Worm (Caenorhabditis elegans) whole organism, mixed stage, embryonic: ENCODE measurements around the gene sre-21.

Experiments used
- M03D4.4 ChIP-seq: sonication (generic microtip); optimal IDR thresholded peaks from 2 replicates; lab custom pipeline; 2017; ENCODE audit warnings: mild to moderate bottlenecking, missing genetic modification characterization, missing compliant biosample characterization
- elt-1 ChIP-seq: sonication (generic microtip); optimal IDR thresholded peaks from 2 replicates; lab custom pipeline; 2017; ENCODE audit warnings: missing genetic modification characterization, mild to moderate bottlenecking, missing compliant biosample characterization, antibody characterized with exemption, moderate library complexity, borderline replicate concordance; ENCODE audit not compliant: insufficient read depth
- lin-13 ChIP-seq: fragments of 150-350 bp; optimal IDR thresholded peaks from 2 replicates; lab custom pipeline; 2014; ENCODE audit warnings: missing biosample characterization, missing genetic modification characterization
- lsy-2 ChIP-seq: fragments of 150-350 bp; optimal IDR thresholded peaks from 2 replicates; lab custom pipeline; 2014; ENCODE audit warnings: missing biosample characterization, missing genetic modification characterization
- mab-5 ChIP-seq: fragments of 150-350 bp; optimal IDR thresholded peaks from 2 replicates; lab custom pipeline; 2014; ENCODE audit warnings: missing biosample characterization, missing genetic modification characterization
- nhr-28 ChIP-seq: fragments of 150-350 bp; optimal IDR thresholded peaks from 2 replicates; lab custom pipeline; 2014; ENCODE audit warnings: missing biosample characterization, missing genetic modification characterization
- nhr-76 ChIP-seq: sonication (generic microtip); optimal IDR thresholded peaks from 2 replicates; lab custom pipeline; 2017; ENCODE audit warnings: missing biosample characterization, missing genetic modification characterization
- pha-4 ChIP-seq: fragments of 150-350 bp; optimal IDR thresholded peaks from 2 replicates; lab custom pipeline; 2018; ENCODE audit warnings: missing biosample characterization, missing genetic modification reagents, missing genetic modification characterization
- snpc-4 ChIP-seq: fragments of 150-350 bp; optimal IDR thresholded peaks from 2 replicates; lab custom pipeline; 2014; ENCODE audit warnings: missing biosample characterization, missing genetic modification characterization
- unc-39 ChIP-seq: fragments of 150-350 bp; optimal IDR thresholded peaks from 2 replicates; lab custom pipeline; 2014; ENCODE audit warnings: missing biosample characterization, missing genetic modification characterization
- unc-62 ChIP-seq: fragments of 150-350 bp; optimal IDR thresholded peaks from 2 replicates; lab custom pipeline; 2014; ENCODE audit warnings: missing biosample characterization, missing genetic modification reagents, missing genetic modification characterization
- zip-8 ChIP-seq: fragments of 150-350 bp; optimal IDR thresholded peaks from 2 replicates; lab custom pipeline; 2014; ENCODE audit warnings: missing biosample characterization, missing genetic modification characterization

DNA sequence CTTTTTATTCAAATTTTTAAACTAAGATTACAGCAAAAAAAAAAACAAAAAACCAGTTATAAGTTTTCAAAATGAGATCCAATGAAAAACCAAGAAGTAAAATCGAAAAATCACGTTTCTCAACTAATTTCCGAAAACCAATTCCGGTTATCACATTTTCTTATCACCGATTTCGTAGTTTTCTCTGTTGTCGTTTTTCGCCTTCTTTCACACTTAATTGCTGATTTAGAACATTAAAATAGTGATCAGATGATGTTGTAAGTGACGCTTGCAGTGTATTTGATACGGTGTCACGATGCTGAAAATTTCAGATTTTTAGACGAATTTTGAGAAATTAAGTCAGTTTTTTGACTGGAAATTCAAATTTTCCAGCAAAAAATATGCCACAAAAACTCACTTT, 7.3 kb upstream of the sre-21 start:
- TF ChIP-seq pha-4 (no peak), snpc-4 (no peak), nhr-28 (tag; lab: Kevin White, UChicago) (no peak), elt-1 (tag; lab: Kevin White, UChicago) (no peak), zip-8 (tag; lab: Kevin White, UChicago) (no peak), unc-62 (GFP tag; lab: Kevin White, UChicago) (no peak), M03D4.4 (tag; lab: Kevin White, UChicago) (no peak), lin-13 (tag; lab: Kevin White, UChicago) (no peak), unc-39 (tag; lab: Kevin White, UChicago) (no peak), nhr-76 (tag; lab: Kevin White, UChicago) (no peak), mab-5 (tag; lab: Kevin White, UChicago) (no peak), lsy-2 (tag; lab: Kevin White, UChicago) (no peak)
